Worm (Caenorhabditis elegans): ENCODE results near the gene exc-14.

Gene exc-14

DNA sequence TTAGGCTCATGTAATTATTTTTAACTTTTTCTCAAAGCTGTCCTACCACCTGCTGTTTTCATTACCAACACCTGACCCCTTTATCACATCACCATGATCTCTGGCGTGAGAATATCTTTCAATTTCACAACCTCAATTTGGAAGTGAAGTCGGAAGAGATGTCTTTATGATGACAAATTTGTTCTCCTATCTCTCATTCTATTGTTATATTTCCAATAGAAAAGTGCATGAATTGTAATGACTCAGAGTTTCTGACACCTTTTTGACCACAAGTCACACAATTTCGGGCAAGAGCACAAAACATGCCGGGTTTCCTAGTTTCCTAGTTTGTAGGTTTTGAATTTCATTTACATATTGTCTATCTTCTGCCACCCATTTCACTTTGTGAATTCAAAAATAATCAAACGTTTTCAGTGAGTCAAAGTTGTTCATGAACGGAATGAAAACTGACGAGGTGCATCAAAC is 27.2 kb downstream of the exc-14 start, which contains the start of gene srr-4:
Gene srr-4, plus strand, starts transcription at position 415 of the 465 bp plus-strand sequence.
- TF ChIP-seq Y116A8C.19 (tag; optimal IDR thresholded peaks at IDR 0.05; ENCODE audit: borderline replicate concordance) = no peak
- TF ChIP-seq lin-15B (tag; optimal IDR thresholded peaks at IDR 0.05) = no peak
- TF ChIP-seq sox-4 (tag; optimal IDR thresholded peaks at IDR 0.05) = no peak
- peak; percentile 20 for TF ChIP-seq nhr-71 (tag; optimal IDR thresholded peaks at IDR 0.05)
- no peak for TF ChIP-seq ceh-82 (tag; optimal IDR thresholded peaks at IDR 0.05)
- TF ChIP-seq irx-1 (tag; optimal IDR thresholded peaks at IDR 0.05) = no peak
- peak; percentile 79 for TF ChIP-seq skn-1 (tag; optimal IDR thresholded peaks at IDR 0.05)
- peak; percentile 13 for TF ChIP-seq fkh-8 (tag; optimal IDR thresholded peaks at IDR 0.05)

DNA sequence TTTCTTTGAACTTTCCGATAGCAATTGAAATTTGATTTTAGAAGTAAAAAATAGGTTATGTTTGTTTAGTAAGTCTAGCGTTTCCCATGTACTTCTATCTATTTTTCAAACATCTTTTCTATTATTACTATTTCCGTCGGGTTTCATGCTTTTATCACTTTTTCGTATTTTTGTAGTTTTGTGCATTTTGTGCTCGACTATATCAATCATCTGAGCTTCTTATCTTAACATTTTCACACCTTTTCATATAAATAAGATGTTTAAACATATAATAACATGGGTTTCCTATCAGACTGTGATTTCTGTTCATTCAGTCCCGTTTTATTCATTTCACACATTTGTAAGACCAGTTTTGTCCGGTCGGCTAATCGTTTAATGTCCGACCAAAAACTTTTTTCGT is 27.9 kb downstream of the exc-14 start:
- no peak for TF ChIP-seq mef-2 (tag; optimal IDR thresholded peaks at IDR 0.05)
- TF ChIP-seq ceh-88 (GFP tag; IDR thresholded peaks at IDR 0.05) = no peak
- no peak for TF ChIP-seq nhr-237 (tag; optimal IDR thresholded peaks at IDR 0.05)
- TF ChIP-seq zip-4 (GFP tag; optimal IDR thresholded peaks at IDR 0.05) = no peak
- TF ChIP-seq pax-3 (tag; optimal IDR thresholded peaks at IDR 0.05) = no peak
- peak; percentile 35 for TF ChIP-seq nhr-90 (tag; optimal IDR thresholded peaks at IDR 0.05; ENCODE audit: poor library complexity)
- TF ChIP-seq zag-1 (tag; optimal IDR thresholded peaks at IDR 0.05) = no peak
- TF ChIP-seq nhr-85 (tag) = no peak
- no peak for TF ChIP-seq Y116A8C.19 (tag; optimal IDR thresholded peaks at IDR 0.05; ENCODE audit: borderline replicate concordance)
- no peak for TF ChIP-seq fkh-8 (tag; optimal IDR thresholded peaks at IDR 0.05)
- peak; percentile 10 for TF ChIP-seq nhr-20 (tag; optimal IDR thresholded peaks at IDR 0.05)
- TF ChIP-seq nhr-71 (tag; optimal IDR thresholded peaks at IDR 0.05) = peak; percentile 3
- no peak for TF ChIP-seq efl-1 (optimal IDR thresholded peaks at IDR 0.05)
- TF ChIP-seq efl-1 (GFP tag; optimal IDR thresholded peaks at IDR 0.05 in 1 of 2) = no peak
- TF ChIP-seq C34B4.2 (tag; optimal IDR thresholded peaks at IDR 0.05) = no peak
- no peak for TF ChIP-seq mab-9 (GFP tag; IDR thresholded peaks at IDR 0.05)
- no peak for TF ChIP-seq hlh-4 (tag; optimal IDR thresholded peaks at IDR 0.05)
- TF ChIP-seq unc-30 (tag; optimal IDR thresholded peaks at IDR 0.05) = no peak
- no peak for TF ChIP-seq elt-3 (tag; optimal IDR thresholded peaks at IDR 0.05)
- TF ChIP-seq hpl-2 (GFP tag; optimal IDR thresholded peaks at IDR 0.05) = no peak
- peak; percentile 66 for TF ChIP-seq tlp-1 (tag; optimal IDR thresholded peaks at IDR 0.05)
- no peak for TF ChIP-seq pqm-1 (tag; optimal IDR thresholded peaks at IDR 0.05)
- TF ChIP-seq ces-1 (GFP tag; optimal IDR thresholded peaks at IDR 0.05) = no peak
- TF ChIP-seq lin-14 (GFP tag; optimal IDR thresholded peaks at IDR 0.05) = no peak
- TF ChIP-seq alr-1 (tag; optimal IDR thresholded peaks at IDR 0.05; ENCODE audit: borderline replicate concordance) = no peak
- TF ChIP-seq snu-23 (GFP tag; optimal IDR thresholded peaks at IDR 0.05) = no peak
- TF ChIP-seq elt-2 (tag; optimal IDR thresholded peaks at IDR 0.05) = peak; percentile 92
- TF ChIP-seq jun-1 (tag; optimal IDR thresholded peaks at IDR 0.05) = peak; percentile 20
- TF ChIP-seq lin-35 (GFP tag; optimal IDR thresholded peaks at IDR 0.05) = peak in 1 of 2 experiments; percentile 13
- TF ChIP-seq unc-130 (tag; optimal IDR thresholded peaks at IDR 0.05) = no peak
- no peak for TF ChIP-seq fkh-4 (tag; optimal IDR thresholded peaks at IDR 0.05; ENCODE audit: borderline replicate concordance)
- no peak for TF ChIP-seq tbx-2 (tag; optimal IDR thresholded peaks at IDR 0.05)
- TF ChIP-seq F16B12.6 (tag; optimal IDR thresholded peaks at IDR 0.05) = no peak
- no peak for TF ChIP-seq sox-4 (tag; optimal IDR thresholded peaks at IDR 0.05)
- TF ChIP-seq C16A3.4 (tag; optimal IDR thresholded peaks at IDR 0.05) = no peak
- TF ChIP-seq unc-62 (GFP tag; optimal IDR thresholded peaks at IDR 0.05) = no peak
- no peak for TF ChIP-seq rnt-1 (tag; optimal IDR thresholded peaks at IDR 0.05)

DNA sequence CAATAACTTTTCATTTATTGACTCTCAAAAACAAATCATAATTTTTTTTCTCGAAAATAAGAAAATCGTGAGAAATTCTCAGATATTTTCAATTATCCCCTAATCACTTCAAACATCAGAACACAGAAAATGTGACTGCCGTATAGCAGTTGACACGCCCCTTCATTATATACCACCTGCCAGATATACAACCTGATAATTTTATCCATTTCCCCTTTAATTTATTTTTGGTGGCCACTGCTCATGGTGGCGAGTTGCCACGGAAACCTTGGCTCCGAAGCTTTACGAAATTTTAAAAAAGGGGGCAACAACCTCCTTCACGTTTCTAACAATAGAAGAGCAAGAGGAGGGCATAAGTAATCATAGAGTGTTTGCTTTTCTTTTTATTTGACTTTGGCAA is 29.3 kb downstream of the exc-14 start:
- TF ChIP-seq fkh-8 (tag; optimal IDR thresholded peaks at IDR 0.05) (peak; percentile 77), efl-1 (optimal IDR thresholded peaks at IDR 0.05) (no peak), efl-1 (GFP tag; optimal IDR thresholded peaks at IDR 0.05 in 1 of 2) (no peak), ama-1 (optimal IDR thresholded peaks at IDR 0.05) (no peak), nhr-71 (tag; optimal IDR thresholded peaks at IDR 0.05) (peak; percentile 61), lin-35 (GFP tag; optimal IDR thresholded peaks at IDR 0.05) (no peak), nhr-237 (tag; optimal IDR thresholded peaks at IDR 0.05) (peak; percentile 45)
